Fruit fly (Drosophila melanogaster): Measurements from ENCODE around the gene gammaSnap2.
A peak's percentile ranks its signal among the peaks of the same experiment; 100 is the strongest.

Gene gammaSnap2

DNA sequence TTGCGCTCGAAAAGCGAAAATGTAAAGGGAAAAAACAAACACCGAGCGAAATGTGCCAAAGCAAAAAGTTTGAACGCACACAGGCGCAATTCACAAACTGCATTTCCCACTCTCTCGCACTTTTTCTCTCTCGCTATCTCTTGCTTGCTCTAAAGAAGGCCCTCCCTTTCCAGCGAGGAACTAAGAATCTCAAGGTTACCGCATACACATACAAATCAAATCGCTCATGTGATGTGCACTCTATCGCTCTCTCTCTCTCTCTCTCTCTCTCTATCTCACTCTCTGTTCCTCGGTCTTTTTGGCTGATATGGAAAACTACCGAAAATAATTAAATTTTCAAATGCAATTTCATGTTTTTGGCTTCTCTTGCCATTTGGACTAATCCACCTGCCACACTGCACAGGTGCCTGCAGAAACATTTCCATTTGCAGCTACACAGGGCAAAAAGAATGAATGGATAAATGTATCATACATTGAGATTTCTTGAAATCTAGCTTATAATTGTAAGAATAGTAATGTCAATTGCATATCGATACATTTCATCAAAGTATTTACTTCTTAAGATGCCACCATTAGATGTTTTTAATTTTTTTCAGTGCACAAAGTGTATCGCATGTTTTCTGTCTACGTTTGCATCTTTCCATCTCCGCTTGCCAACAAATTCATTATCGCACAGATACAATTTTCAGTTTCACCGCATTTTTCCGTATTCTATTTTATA, 41.8 kb downstream of the gammaSnap2 start (continued):
- peak; percentile 73 for TF ChIP-seq Sox102F (GFP tag; optimal IDR thresholded peaks at IDR 0.05)
- TF ChIP-seq CG16813 (GFP tag; IDR thresholded peaks at IDR 0.05; ENCODE audit: partially characterized antibody), result no peak
- no peak for TF ChIP-seq bigmax (GFP tag; optimal IDR thresholded peaks at IDR 0.05)
- peak; percentile 18 for TF ChIP-seq CG1602 (GFP tag; optimal IDR thresholded peaks at IDR 0.05)
- no peak for TF ChIP-seq CG42726 (GFP tag; IDR thresholded peaks at IDR 0.05; ENCODE audit: partially characterized antibody)
- no peak for TF ChIP-seq HmgZ (tag; optimal IDR thresholded peaks at IDR 0.05)
- TF ChIP-seq dimm (GFP tag; IDR thresholded peaks at IDR 0.05), result no peak
- TF ChIP-seq Optix (GFP tag; IDR thresholded peaks at IDR 0.05), result no peak
- no peak for TF ChIP-seq hb (GFP tag; IDR thresholded peaks at IDR 0.05; ENCODE audit: partially characterized antibody)
- TF ChIP-seq Oli (tag; optimal IDR thresholded peaks at IDR 0.05), result peak; percentile 40
- TF ChIP-seq Trl (optimal IDR thresholded peaks at IDR 0.05), result peak; percentile 55 to 64
- peak; percentile 28 for TF ChIP-seq Trl (GFP tag; optimal IDR thresholded peaks at IDR 0.05)
- no peak for TF ChIP-seq sim (GFP tag; IDR thresholded peaks at IDR 0.05)
- TF ChIP-seq Atf3 (GFP tag; optimal IDR thresholded peaks at IDR 0.05), result no peak
- TF ChIP-seq NfI (GFP tag; optimal IDR thresholded peaks at IDR 0.05), result peak; percentile 1
- TF ChIP-seq CG10321 (GFP tag; IDR thresholded peaks at IDR 0.05), result peak; percentile 42; the same call in 1 of the 2 replicates
- peak; percentile 86 for TF ChIP-seq Drgx (GFP tag; IDR thresholded peaks at IDR 0.05)
- peak; percentile 42 for TF ChIP-seq phol (tag; optimal IDR thresholded peaks at IDR 0.05)
- peak; percentile 33 for TF ChIP-seq lab (GFP tag; optimal IDR thresholded peaks at IDR 0.05)
- no peak for TF ChIP-seq emc (GFP tag; optimal IDR thresholded peaks at IDR 0.05)
- TF ChIP-seq CG12391 (tag; optimal IDR thresholded peaks at IDR 0.05), result peak; percentile 23
- TF ChIP-seq sna (GFP tag; IDR thresholded peaks at IDR 0.05; ENCODE audit: partially characterized antibody), result no peak
- peak; percentile 4 for TF ChIP-seq CG15514 (GFP tag; optimal IDR thresholded peaks at IDR 0.05)
- TF ChIP-seq CG1603 (tag; optimal IDR thresholded peaks at IDR 0.05), result peak; percentile 59
- peak; percentile 14; the same call in 1 of the 2 replicates for TF ChIP-seq Rx (GFP tag; IDR thresholded peaks at IDR 0.05)
- no peak for TF ChIP-seq Dip3 (GFP tag; optimal IDR thresholded peaks at IDR 0.05)
- TF ChIP-seq ash1 (GFP tag; optimal IDR thresholded peaks at IDR 0.05), result no peak
- no peak for TF ChIP-seq sqz (GFP tag; optimal IDR thresholded peaks at IDR 0.05)
- no peak for TF ChIP-seq CG14860 (GFP tag; IDR thresholded peaks at IDR 0.05; ENCODE audit: partially characterized antibody)
- TF ChIP-seq bab2 (GFP tag; optimal IDR thresholded peaks at IDR 0.05), result peak; percentile 11
- peak; percentile 28 for TF ChIP-seq Xbp1 (GFP tag; optimal IDR thresholded peaks at IDR 0.05)
- TF ChIP-seq CG14667 (GFP tag; IDR thresholded peaks at IDR 0.05), result no peak
- TF ChIP-seq Nf-YC (tag; optimal IDR thresholded peaks at IDR 0.05), result peak; percentile 31
- no peak for TF ChIP-seq disco-r (GFP tag; optimal IDR thresholded peaks at IDR 0.05)
- TF ChIP-seq Hr51 (GFP tag; optimal IDR thresholded peaks at IDR 0.05), result peak in 1 of 2 experiments; percentile 51
- no peak for TF ChIP-seq gcm (GFP tag; optimal IDR thresholded peaks at IDR 0.05)
- TF ChIP-seq zen (tag; optimal IDR thresholded peaks at IDR 0.05), result no peak
- TF ChIP-seq TFAM (GFP tag; optimal IDR thresholded peaks at IDR 0.05), result no peak
- peak; percentile 2 for TF ChIP-seq Antp (GFP tag; optimal IDR thresholded peaks at IDR 0.05)
- no peak for TF ChIP-seq CG5245 (GFP tag; optimal IDR thresholded peaks at IDR 0.05)
- TF ChIP-seq CG4820 (GFP tag; optimal IDR thresholded peaks at IDR 0.05), result peak; percentile 15
- peak; percentile 58 for TF ChIP-seq sisA (GFP tag; IDR thresholded peaks at IDR 0.05)
- peak; percentile 24 for TF ChIP-seq NC2β (GFP tag; optimal IDR thresholded peaks at IDR 0.05)
- TF ChIP-seq CG8924 (tag; optimal IDR thresholded peaks at IDR 0.05), result no peak
- no peak for TF ChIP-seq luna (GFP tag; optimal IDR thresholded peaks at IDR 0.05)
- no peak for TF ChIP-seq Fer3 (tag; optimal IDR thresholded peaks at IDR 0.05)
- TF ChIP-seq Sox100B (GFP tag; optimal IDR thresholded peaks at IDR 0.05), result no peak
- no peak for TF ChIP-seq NC2α (GFP tag; optimal IDR thresholded peaks at IDR 0.05)
- TF ChIP-seq D19B (GFP tag; optimal IDR thresholded peaks at IDR 0.05), result no peak

Measured in whole organism, embryonic.